Worm (Caenorhabditis elegans) whole organism, late embryonic: ENCODE results near the gene miz-1.

Experiments used
- ama-1 ChIP-seq: fragments of 150-350 bp; optimal IDR thresholded peaks from 2 replicates; lab custom pipeline; 2014
- ceh-34 ChIP-seq: sonication (generic microtip); optimal IDR thresholded peaks from 2 replicates; lab custom pipeline; 2016; ENCODE audit warnings: mild to moderate bottlenecking, missing genetic modification characterization, missing compliant biosample characterization
- ceh-48 ChIP-seq: sonication (generic microtip); optimal IDR thresholded peaks from 2 replicates; lab custom pipeline; 2016; ENCODE audit warnings: missing genetic modification characterization, inconsistent platforms, missing compliant biosample characterization
- fax-1 ChIP-seq: sonication (generic microtip); optimal IDR thresholded peaks from 2 replicates; lab custom pipeline; 2016; ENCODE audit warnings: missing genotype, missing genetic modification characterization, missing compliant biosample characterization
- pag-3 ChIP-seq: sonication (generic microtip); optimal IDR thresholded peaks from 2 replicates; lab custom pipeline; 2016; ENCODE audit warnings: missing compliant biosample characterization, missing genetic modification characterization, borderline replicate concordance

DNA sequence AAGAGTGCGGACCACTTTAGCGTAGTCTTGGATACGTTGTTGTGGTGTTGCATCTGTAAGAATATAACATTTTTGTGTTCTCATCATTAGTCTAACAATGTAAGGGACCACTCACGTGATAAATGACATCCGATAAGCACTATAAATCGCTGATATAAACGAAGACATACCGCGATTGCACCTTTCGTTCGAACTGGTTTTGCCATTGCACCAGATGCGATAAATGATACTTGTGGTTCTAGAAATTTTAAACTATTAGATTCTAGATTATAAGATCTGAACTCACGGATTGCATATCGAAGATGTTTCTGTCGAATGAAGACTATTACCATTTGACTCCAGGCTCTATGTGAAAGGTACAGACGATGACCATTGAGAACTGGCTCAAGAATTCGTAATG is 40.9 kb upstream of the miz-1 start:
- TF ChIP-seq ceh-34 = no peak
- TF ChIP-seq ama-1 = no peak
- no peak for TF ChIP-seq ceh-48 (tag; lab: Kevin White, UChicago)
- no peak for TF ChIP-seq pag-3
- no peak for TF ChIP-seq fax-1 (tag; lab: Kevin White, UChicago)
